Worm (Caenorhabditis elegans) whole organism, early embryonic: ENCODE measurements around the gene mix-1.

Experiments
- aly-1 ChIP-seq: sonication (generic microtip); optimal IDR thresholded peaks from 2 replicates; lab custom pipeline; 2016; ENCODE audit warnings: missing genetic modification characterization, missing compliant biosample characterization
- ama-1 ChIP-seq: fragments of 150-350 bp; optimal IDR thresholded peaks from 2 replicates; lab custom pipeline; 2014
- ets-7 ChIP-seq: sonication (generic microtip); optimal IDR thresholded peaks from 2 replicates; lab custom pipeline; 2016; ENCODE audit warnings: missing genotype, missing genetic modification characterization, missing compliant biosample characterization
- scrt-1 ChIP-seq: fragments of 200-800 bp; sonication (Bioruptor generic); IDR thresholded peaks from 2 replicates; pipeline ENCODE4 v1.3.6; 2022; ENCODE audit warnings: missing genetic modification characterization, missing compliant biosample characterization
- tbx-11 ChIP-seq: fragments of 200-800 bp; sonication (Bioruptor generic); IDR thresholded peaks from 2 replicates; pipeline ENCODE4 v1.3.6; 2022; ENCODE audit warnings: missing genetic modification characterization, missing compliant biosample characterization
- tbx-37 ChIP-seq: fragments of 200-800 bp; sonication (Bioruptor generic); conservative IDR thresholded peaks from 2 replicates; pipeline ENCODE4 v1.3.6; 2022; ENCODE audit warnings: missing genetic modification reagents, missing genetic modification characterization, missing compliant biosample characterization

- TF ChIP-seq ets-7 (tag; lab: Kevin White, UChicago) (no peak), aly-1 (tag; lab: Kevin White, UChicago) (no peak), ama-1 (no peak), tbx-37 (GFP tag; lab: Robert Waterston, UW) (no peak), tbx-11 (GFP tag; lab: Robert Waterston, UW) (no peak), scrt-1 (no peak)
These were observed 60.4 kb downstream of the mix-1 start, which contains the start of gene egg-3 for ce11 chrII:10884396-10884795.
